Fruit fly (Drosophila melanogaster) whole organism, embryonic: ENCODE results near the gene CG10011.

ENCODE experiments used
- Aef1 ChIP-seq: fragments of 200-800 bp; sonication (Bioruptor generic); IDR thresholded peaks from 3 replicates; pipeline ENCODE4 v1.3.6; 2022; ENCODE audit warnings: missing biosample characterization, missing genetic modification characterization
- Awh ChIP-seq: fragments of 200-800 bp; sonication (Bioruptor generic); IDR thresholded peaks from 2 replicates; pipeline ENCODE4, ENCODE4 v1.3.6; 2022; ENCODE audit warnings: missing biosample characterization, missing genetic modification characterization
- CG10147 ChIP-seq: fragments of 200-800 bp; sonication (Bioruptor generic); optimal IDR thresholded peaks from 2 replicates; lab custom pipeline; 2019; ENCODE audit warnings: missing biosample characterization, mild to moderate bottlenecking, missing genetic modification characterization, moderate library complexity
- CG10543 ChIP-seq: fragments of 200-800 bp; sonication (Bioruptor generic); optimal IDR thresholded peaks from 3 replicates; lab custom pipeline; 2017; ENCODE audit warnings: missing biosample characterization, mild to moderate bottlenecking, missing genetic modification characterization, moderate library complexity
- CG10565 ChIP-seq: fragments of 200-800 bp; sonication (Bioruptor generic); optimal IDR thresholded peaks from 3 replicates; lab custom pipeline; 2016; ENCODE audit warnings: missing biosample characterization, mild to moderate bottlenecking, missing genetic modification characterization
- CG11695 ChIP-seq: fragments of 200-800 bp; sonication (Bioruptor generic); IDR thresholded peaks from 3 replicates; pipeline ENCODE4 v1.3.6; 2022; ENCODE audit warnings: missing biosample characterization, missing genetic modification characterization
- CG12071 ChIP-seq: fragments of 200-800 bp; sonication (Bioruptor generic); optimal IDR thresholded peaks from 3 replicates; lab custom pipeline; 2018; ENCODE audit warnings: missing biosample characterization, mild to moderate bottlenecking, missing genetic modification characterization
- CG13123 ChIP-seq: fragments of 200-800 bp; sonication (Bioruptor generic); optimal IDR thresholded peaks from 2 replicates; lab custom pipeline; 2016; ENCODE audit warnings: missing biosample characterization, missing genetic modification characterization
- CG13287 ChIP-seq: fragments of 200-800 bp; sonication (Bioruptor generic); IDR thresholded peaks from 2 replicates; pipeline ENCODE4 v1.3.6; 2022; ENCODE audit warnings: missing biosample characterization, missing genetic modification characterization; ENCODE audit not compliant: partially characterized antibody
- CG13424 ChIP-seq: fragments of 200-800 bp; sonication (Bioruptor generic); optimal IDR thresholded peaks from 2 replicates; lab custom pipeline; 2019; ENCODE audit warnings: missing biosample characterization, mild to moderate bottlenecking, missing genetic modification characterization, moderate library complexity
- CG13894 ChIP-seq: fragments of 200-800 bp; sonication (Bioruptor generic); optimal IDR thresholded peaks from 3 replicates; lab custom pipeline; 2018; ENCODE audit warnings: missing biosample characterization, mild to moderate bottlenecking, missing genetic modification characterization, moderate library complexity
- CG14860 ChIP-seq: fragments of 200-800 bp; sonication (Bioruptor generic); IDR thresholded peaks from 3 replicates; pipeline ENCODE4 v1.3.6; 2022; ENCODE audit warnings: missing biosample characterization, missing genetic modification characterization; ENCODE audit not compliant: partially characterized antibody
- CG14965 ChIP-seq: fragments of 200-800 bp; sonication (Bioruptor generic); optimal IDR thresholded peaks from 2 replicates; lab custom pipeline; 2016; ENCODE audit warnings: missing biosample characterization, missing genetic modification characterization, borderline replicate concordance
- CG1602 ChIP-seq: fragments of 200-800 bp; sonication (Bioruptor generic); optimal IDR thresholded peaks from 3 replicates; lab custom pipeline; 2016; ENCODE audit warnings: missing biosample characterization, missing genetic modification characterization
- CG17361 ChIP-seq: fragments of 200-800 bp; sonication (Bioruptor generic); IDR thresholded peaks from 3 replicates; pipeline ENCODE4 v1.3.6; 2022; ENCODE audit warnings: missing biosample characterization, missing genetic modification characterization
- CG17912 ChIP-seq: fragments of 200-800 bp; sonication (Bioruptor generic); optimal IDR thresholded peaks from 2 replicates; lab custom pipeline; 2018; ENCODE audit warnings: missing biosample characterization, mild to moderate bottlenecking, missing genetic modification characterization
- CG1792 ChIP-seq: fragments of 200-800 bp; sonication (Bioruptor generic); optimal IDR thresholded peaks from 2 replicates; lab custom pipeline; 2016; ENCODE audit warnings: missing biosample characterization, missing genetic modification characterization
- CG2199 ChIP-seq: fragments of 200-800 bp; sonication (Bioruptor generic); IDR thresholded peaks from 3 replicates; pipeline ENCODE4 v1.3.6; 2022; ENCODE audit warnings: missing biosample characterization, missing genetic modification characterization
- CG33557 ChIP-seq: fragments of 200-800 bp; sonication (Bioruptor generic); optimal IDR thresholded peaks from 2 replicates; lab custom pipeline; 2019; ENCODE audit warnings: missing biosample characterization, mild to moderate bottlenecking, missing genetic modification characterization, moderate library complexity
- CG34422 ChIP-seq: fragments of 200-800 bp; sonication (Bioruptor generic); IDR thresholded peaks from 3 replicates; pipeline ENCODE4 v1.3.6; 2022; ENCODE audit warnings: missing biosample characterization, missing genetic modification characterization
- CG3838 ChIP-seq: fragments of 200-800 bp; sonication (Bioruptor generic); optimal IDR thresholded peaks from 3 replicates; lab custom pipeline; 2016; ENCODE audit warnings: missing biosample characterization, missing genetic modification characterization
- CG4282 ChIP-seq: fragments of 200-800 bp; sonication (Bioruptor generic); optimal IDR thresholded peaks from 2 replicates; lab custom pipeline; 2016; ENCODE audit warnings: missing biosample characterization, missing genetic modification characterization
- CG7928 ChIP-seq: fragments of 200-800 bp; sonication (Bioruptor generic); optimal IDR thresholded peaks from 2 replicates; lab custom pipeline; 2017; ENCODE audit warnings: missing biosample characterization, mild to moderate bottlenecking, missing genetic modification characterization
- CG8290 ChIP-seq, 3 experiments: fragments of 200-800 bp; sonication (Bioruptor generic); optimal IDR thresholded peaks; 2 replicates each; lab custom pipeline; 2016 to 2019; ENCODE audit warnings: missing biosample characterization in 3 of 3, missing genetic modification characterization in 3 of 3, mild to moderate bottlenecking in 2 of 3, moderate library complexity in 1 of 3
- D19A ChIP-seq: fragments of 200-800 bp; optimal IDR thresholded peaks from 3 replicates; lab custom pipeline; 2019; ENCODE audit warnings: missing biosample characterization, mild to moderate bottlenecking, missing genetic modification characterization, moderate library complexity
- H15 ChIP-seq: fragments of 200-800 bp; sonication (Bioruptor generic); IDR thresholded peaks from 3 replicates; pipeline ENCODE4 v1.3.6; 2022; ENCODE audit warnings: missing biosample characterization, missing genetic modification characterization
- Max ChIP-seq: fragments of 200-800 bp; sonication (Bioruptor generic); optimal IDR thresholded peaks from 2 replicates; lab custom pipeline; 2016; ENCODE audit warnings: missing biosample characterization, mild to moderate bottlenecking, missing genetic modification characterization
- NC2α ChIP-seq: fragments of 200-800 bp; sonication (Bioruptor generic); optimal IDR thresholded peaks from 2 replicates; lab custom pipeline; 2016; ENCODE audit warnings: missing biosample characterization, missing genetic modification characterization
- Poxn ChIP-seq: fragments of 200-800 bp; sonication (Bioruptor generic); IDR thresholded peaks from 2 replicates; pipeline ENCODE4 v1.3.6; 2022; ENCODE audit warnings: missing biosample characterization, missing genetic modification characterization
- Ptx1 ChIP-seq: fragments of 200-800 bp; sonication (Bioruptor generic); IDR thresholded peaks from 2 replicates; pipeline ENCODE4 v1.3.6; 2022; ENCODE audit warnings: missing biosample characterization, missing genetic modification characterization
- Spps ChIP-seq: fragments of 200-800 bp; sonication (Bioruptor generic); optimal IDR thresholded peaks from 2 replicates; lab custom pipeline; 2018; ENCODE audit warnings: missing biosample characterization, mild to moderate bottlenecking, missing genetic modification characterization
- Tbp ChIP-seq: fragments of >200 bp; optimal IDR thresholded peaks from 2 replicates; lab custom pipeline; 2018; ENCODE audit warnings: missing biosample characterization, missing genetic modification characterization
- Usf ChIP-seq: fragments of 200-800 bp; sonication (Bioruptor generic); optimal IDR thresholded peaks from 2 replicates; lab custom pipeline; 2017; ENCODE audit warnings: missing genotype, missing biosample characterization, missing genetic modification characterization
- bcd ChIP-seq: fragments of 200-800 bp; sonication (Bioruptor generic); optimal IDR thresholded peaks from 2 replicates; lab custom pipeline; 2017; ENCODE audit warnings: missing biosample characterization, mild to moderate bottlenecking, missing genetic modification characterization
- cas ChIP-seq: fragments of 200-800 bp; sonication (Bioruptor generic); IDR thresholded peaks from 2 replicates; pipeline ENCODE4 v1.3.6; 2022; ENCODE audit warnings: missing biosample characterization, missing genetic modification characterization
- caup ChIP-seq: fragments of 200-800 bp; sonication (Bioruptor generic); optimal IDR thresholded peaks from 3 replicates; lab custom pipeline; 2017; ENCODE audit warnings: missing biosample characterization, mild to moderate bottlenecking, missing genetic modification characterization, moderate library complexity; ENCODE audit not compliant: severe bottlenecking
- chn ChIP-seq: fragments of 200-800 bp; sonication (Bioruptor generic); optimal IDR thresholded peaks from 2 replicates; lab custom pipeline; 2016; ENCODE audit warnings: missing biosample characterization, missing genetic modification characterization
- cwo ChIP-seq: fragments of 200-800 bp; sonication (Bioruptor generic); optimal IDR thresholded peaks from 3 replicates; lab custom pipeline; 2017; ENCODE audit warnings: missing biosample characterization, missing genetic modification characterization, mild to moderate bottlenecking, moderate library complexity, missing genetic modification reagents
- dysf ChIP-seq: fragments of 200-800 bp; sonication (Bioruptor generic); IDR thresholded peaks from 3 replicates; pipeline ENCODE4 v1.3.6; 2022; ENCODE audit warnings: missing biosample characterization, missing genetic modification characterization
- ems ChIP-seq: fragments of 200-800 bp; sonication (Bioruptor generic); optimal IDR thresholded peaks from 3 replicates; lab custom pipeline; 2016; ENCODE audit warnings: missing biosample characterization, missing genetic modification characterization
- gcm ChIP-seq: fragments of 200-800 bp; sonication (Bioruptor generic); optimal IDR thresholded peaks from 2 replicates; lab custom pipeline; 2019; ENCODE audit warnings: missing biosample characterization, mild to moderate bottlenecking, missing genetic modification characterization, moderate library complexity
- h ChIP-seq: fragments of >200 bp; optimal IDR thresholded peaks from 2 replicates; lab custom pipeline; 2017
- her ChIP-seq: fragments of 200-800 bp; sonication (Bioruptor generic); optimal IDR thresholded peaks from 2 replicates; lab custom pipeline; 2016; ENCODE audit warnings: missing biosample characterization, missing genetic modification characterization
- knrl ChIP-seq: fragments of 200-800 bp; sonication (Bioruptor generic); IDR thresholded peaks from 3 replicates; pipeline ENCODE4 v1.3.6; 2022; ENCODE audit warnings: missing biosample characterization, missing genetic modification characterization; ENCODE audit not compliant: partially characterized antibody
- lab ChIP-seq: fragments of 200-800 bp; sonication (Bioruptor generic); optimal IDR thresholded peaks from 3 replicates; lab custom pipeline; 2017; ENCODE audit warnings: missing biosample characterization, missing genetic modification characterization, mild to moderate bottlenecking, moderate library complexity, missing genetic modification reagents
- lbe ChIP-seq: fragments of 200-800 bp; sonication (Bioruptor generic); optimal IDR thresholded peaks from 2 replicates; lab custom pipeline; 2016; ENCODE audit warnings: missing biosample characterization, mild to moderate bottlenecking, missing genetic modification characterization
- pan ChIP-seq, 4 experiments: fragments of >200 bp in 3 of 4; fragments of 200-800 bp in 1 of 4; sonication (Bioruptor generic) in 1 of 4; optimal IDR thresholded peaks in 3 of 4; IDR thresholded peaks in 1 of 4; 2 replicates each; pipeline versions ENCODE4 v1.3.6 to Lab custom; 2017 to 2022; ENCODE audit warnings: missing biosample characterization in 2 of 4, missing genetic modification characterization in 2 of 4, mixed read lengths in 1 of 4
- peb ChIP-seq: fragments of 200-800 bp; sonication (Bioruptor generic); IDR thresholded peaks from 2 replicates; pipeline ENCODE4 v1.3.6; 2022; ENCODE audit warnings: missing biosample characterization, missing genetic modification characterization
- ssp ChIP-seq: fragments of 200-800 bp; sonication (Bioruptor generic); IDR thresholded peaks from 2 replicates; pipeline ENCODE4 v1.3.6; 2022; ENCODE audit warnings: missing biosample characterization, missing genetic modification characterization
- stc ChIP-seq: fragments of 200-800 bp; sonication (Bioruptor generic); IDR thresholded peaks from 2 replicates; pipeline ENCODE4 v1.3.6; 2022; ENCODE audit warnings: missing biosample characterization, missing genetic modification characterization
- zen ChIP-seq: fragments of 200-800 bp; sonication (Bioruptor generic); optimal IDR thresholded peaks from 3 replicates; lab custom pipeline; 2018; ENCODE audit warnings: missing biosample characterization, mild to moderate bottlenecking, missing genetic modification characterization, moderate library complexity

The CG10011 gene

dm6 chr3R:28597527-28597926, 37.4 kb downstream of the CG10011 start (continued):
- no peak for TF ChIP-seq CG13894 (tag; lab: Kevin White, UChicago)
- TF ChIP-seq CG14965 (GFP tag; lab: Kevin White, UChicago) = no peak
- no peak for TF ChIP-seq stc (GFP tag; lab: Robert Waterston, UW)
- no peak for TF ChIP-seq Max (GFP tag; lab: Kevin White, UChicago)
- no peak for TF ChIP-seq h (lab: Kevin White, UChicago)
- no peak for TF ChIP-seq CG3838 (GFP tag; lab: Kevin White, UChicago)
- TF ChIP-seq CG4282 (GFP tag; lab: Kevin White, UChicago) = no peak
- no peak for TF ChIP-seq Usf (GFP tag; lab: Kevin White, UChicago)
- TF ChIP-seq CG33557 = no peak
- no peak for TF ChIP-seq CG10565 (GFP tag; lab: Kevin White, UChicago)
- no peak for TF ChIP-seq cas
- no peak for TF ChIP-seq Spps (tag; lab: Kevin White, UChicago)
- no peak for TF ChIP-seq zen
- no peak for TF ChIP-seq chn (GFP tag; lab: Kevin White, UChicago)
- no peak for TF ChIP-seq bcd (GFP tag; lab: Kevin White, UChicago)
- no peak for TF ChIP-seq Aef1
- TF ChIP-seq ssp (GFP tag; lab: Robert Waterston, UW) = no peak
- no peak for TF ChIP-seq gcm
- TF ChIP-seq CG13287 (GFP tag; lab: Robert Waterston, UW) = no peak
- TF ChIP-seq lab = peak; percentile 23
- TF ChIP-seq caup (GFP tag; lab: Kevin White, UChicago) = no peak
- no peak for TF ChIP-seq ems
- TF ChIP-seq CG7928 (GFP tag; lab: Kevin White, UChicago) = no peak
- TF ChIP-seq CG10147 (GFP tag; lab: Kevin White, UChicago) = no peak
- TF ChIP-seq lbe = no peak
- no peak for TF ChIP-seq CG17361 (GFP tag; lab: Robert Waterston, UW)
- TF ChIP-seq CG17912 (GFP tag; lab: Kevin White, UChicago) = no peak
- TF ChIP-seq her (GFP tag; lab: Kevin White, UChicago) = peak; percentile 54
- TF ChIP-seq CG11695 = no peak
- TF ChIP-seq CG8290 (GFP tag; optimal IDR thresholded peaks at IDR 0.05; lab: Kevin White, UChicago) = no peak
- peak in 1 of 2 experiments; percentile 20 for TF ChIP-seq CG8290 (tag; optimal IDR thresholded peaks at IDR 0.05; lab: Kevin White, UChicago)
- no peak for TF ChIP-seq H15
- TF ChIP-seq dysf (GFP tag; lab: Robert Waterston, UW) = no peak
- no peak for TF ChIP-seq knrl (GFP tag; lab: Robert Waterston, UW)
- no peak for TF ChIP-seq pan (optimal IDR thresholded peaks at IDR 0.05; lab: Kevin White, UChicago)
- TF ChIP-seq pan (GFP tag; optimal IDR thresholded peaks at IDR 0.05 in 1 of 2, IDR thresholded peaks at IDR 0.05 in 1 of 2) = no peak
- no peak for TF ChIP-seq CG14860
- TF ChIP-seq cwo = no peak
- no peak for TF ChIP-seq Tbp (GFP tag; lab: Kevin White, UChicago)
- TF ChIP-seq CG13424 = no peak
- no peak for TF ChIP-seq CG13123 (GFP tag; lab: Kevin White, UChicago)
- no peak for TF ChIP-seq CG1792
- no peak for TF ChIP-seq D19A (tag; lab: Kevin White, UChicago)
- TF ChIP-seq CG34422 (GFP tag; lab: Robert Waterston, UW) = no peak
- TF ChIP-seq NC2α (GFP tag; lab: Kevin White, UChicago) = no peak
- TF ChIP-seq Poxn = no peak
- TF ChIP-seq CG1602 = no peak
- no peak for TF ChIP-seq CG10543 (GFP tag; lab: Kevin White, UChicago)
- no peak for TF ChIP-seq peb (GFP tag; lab: Robert Waterston, UW)
- TF ChIP-seq CG2199 (GFP tag; lab: Robert Waterston, UW) = 0 out of 3 replicates have a peak, but pooled peaks have one; percentile 22
- TF ChIP-seq Ptx1 (GFP tag; lab: Robert Waterston, UW) = no peak
- no peak for TF ChIP-seq Awh (GFP tag; lab: Robert Waterston, UW)
- peak; percentile 13 for TF ChIP-seq CG12071
